Fruit fly (Drosophila melanogaster) whole organism, wandering third instar larva: Measurements from ENCODE around the gene Skel.

Experiments used
- Jra ChIP-seq: sonication (Bioruptor generic); optimal IDR thresholded peaks from 2 replicates; lab custom pipeline; 2016; ENCODE audit warnings: missing biosample characterization, missing genetic modification characterization
- dsf ChIP-seq: sonication (Bioruptor generic); optimal IDR thresholded peaks from 2 replicates; lab custom pipeline; 2016; ENCODE audit warnings: missing biosample characterization, missing genetic modification characterization, borderline replicate concordance

dm6 chr3R:10650641-10651318 is 36.0 kb upstream of the Skel start:
- TF ChIP-seq dsf (no peak), Jra (no peak)
